Worm (Caenorhabditis elegans) whole organism, L4 larva: ENCODE data around the gene str-146.

Source experiments
- D1046.2 ChIP-seq: fragments of 200-800 bp; sonication (Bioruptor generic); IDR thresholded peaks from 2 replicates; pipeline ENCODE4 v1.3.6; 2022; ENCODE audit warnings: missing genetic modification characterization, missing compliant biosample characterization
- F10B5.3 ChIP-seq: sonication (generic microtip); optimal IDR thresholded peaks from 2 replicates; lab custom pipeline; 2016; ENCODE audit warnings: mild to moderate bottlenecking, missing genetic modification characterization, missing compliant biosample characterization
- F37D6.2 ChIP-seq: sonication (generic microtip); optimal IDR thresholded peaks from 2 replicates; lab custom pipeline; 2016; ENCODE audit warnings: mild to moderate bottlenecking, missing genetic modification characterization, missing compliant biosample characterization
- R02D3.7 ChIP-seq: fragments of 150-350 bp; sonication (generic microtip); optimal IDR thresholded peaks from 3 replicates; lab custom pipeline; 2014; ENCODE audit warnings: missing biosample characterization, missing genetic modification characterization
- T20F7.1 ChIP-seq: fragments of 200-800 bp; sonication (Bioruptor generic); optimal IDR thresholded peaks from 2 replicates; lab custom pipeline; 2018; ENCODE audit warnings: mild to moderate bottlenecking, missing genetic modification characterization, missing compliant biosample characterization
- T26A8.4 ChIP-seq: fragments of 200-800 bp; sonication (Bioruptor generic); IDR thresholded peaks from 2 replicates; pipeline ENCODE4 v1.3.6; 2022; ENCODE audit warnings: missing genetic modification characterization, missing compliant biosample characterization
- Y48G9A.11 ChIP-seq: fragments of 200-800 bp; sonication (Bioruptor generic); IDR thresholded peaks from 2 replicates; pipeline ENCODE4 v1.3.6; 2022; ENCODE audit warnings: missing genetic modification reagents, missing genetic modification characterization, missing compliant biosample characterization
- Y5F2A.4 ChIP-seq: fragments of 200-800 bp; sonication (Bioruptor generic); optimal IDR thresholded peaks from 2 replicates; lab custom pipeline; 2018; ENCODE audit warnings: mild to moderate bottlenecking, missing genetic modification characterization, missing compliant biosample characterization
- Y75B8A.6 ChIP-seq: fragments of 200-800 bp; sonication (Bioruptor generic); IDR thresholded peaks from 2 replicates; pipeline ENCODE4 v1.3.6; 2022; ENCODE audit warnings: missing genetic modification reagents, missing genetic modification characterization, missing compliant biosample characterization
- attf-4 ChIP-seq: sonication (generic microtip); optimal IDR thresholded peaks from 3 replicates; lab custom pipeline; 2017; ENCODE audit warnings: missing biosample characterization, missing genetic modification characterization
- ceh-28 ChIP-seq: fragments of 150-350 bp; optimal IDR thresholded peaks from 2 replicates; lab custom pipeline; 2014; ENCODE audit warnings: missing biosample characterization, missing genetic modification reagents, missing genetic modification characterization
- ceh-32 ChIP-seq: sonication (generic microtip); optimal IDR thresholded peaks from 2 replicates; lab custom pipeline; 2016; ENCODE audit warnings: mild to moderate bottlenecking, missing genetic modification characterization, missing compliant biosample characterization; ENCODE audit not compliant: poor library complexity
- ceh-62 ChIP-seq: sonication (generic microtip); optimal IDR thresholded peaks from 2 replicates; lab custom pipeline; 2017; ENCODE audit warnings: missing biosample characterization, missing genetic modification characterization
- ceh-82 ChIP-seq: sonication (generic microtip); optimal IDR thresholded peaks from 2 replicates; lab custom pipeline; 2017; ENCODE audit warnings: missing biosample characterization, missing genetic modification characterization
- ces-1 ChIP-seq: fragments of 150-350 bp; sonication (generic microtip); optimal IDR thresholded peaks from 4 replicates; lab custom pipeline; 2014; ENCODE audit warnings: missing biosample characterization, missing genetic modification reagents, missing genetic modification characterization
- daf-8 ChIP-seq: fragments of 200-800 bp; sonication (Bioruptor generic); IDR thresholded peaks from 2 replicates; pipeline ENCODE4 v1.3.6; 2022; ENCODE audit warnings: missing genetic modification characterization, missing compliant biosample characterization
- dmd-8 ChIP-seq: fragments of 200-800 bp; sonication (Bioruptor generic); IDR thresholded peaks from 2 replicates; pipeline ENCODE4 v1.3.6; 2022; ENCODE audit warnings: missing genetic modification characterization, missing compliant biosample characterization
- egl-27 ChIP-seq: sonication (generic microtip); optimal IDR thresholded peaks from 3 replicates; lab custom pipeline; 2017; ENCODE audit warnings: missing biosample characterization, missing genetic modification reagents, missing genetic modification characterization
- hif-1 ChIP-seq, 2 experiments: sonication (generic microtip); optimal IDR thresholded peaks; 2 replicates each; lab custom pipeline; 2016 to 2017; ENCODE audit warnings: missing compliant biosample characterization in 2 of 2, missing genetic modification characterization in 2 of 2, missing genetic modification reagents in 2 of 2, missing genotype in 2 of 2, mild to moderate bottlenecking in 1 of 2
- hlh-30 ChIP-seq: sonication (generic microtip); optimal IDR thresholded peaks from 2 replicates; lab custom pipeline; 2017; ENCODE audit warnings: antibody characterized with exemption, mild to moderate bottlenecking, missing genetic modification characterization, missing compliant biosample characterization; ENCODE audit not compliant: insufficient read depth
- lin-15B ChIP-seq: fragments of 150-350 bp; sonication (generic microtip); optimal IDR thresholded peaks from 3 replicates; lab custom pipeline; 2014; ENCODE audit warnings: missing biosample characterization, missing genetic modification characterization
- lin-39 ChIP-seq: fragments of 150-350 bp; optimal IDR thresholded peaks from 2 replicates; lab custom pipeline; 2014; ENCODE audit warnings: missing biosample characterization, missing genetic modification reagents, missing genetic modification characterization
- madf-5 ChIP-seq, 2 experiments: fragments of 200-800 bp; sonication (Bioruptor generic); IDR thresholded peaks; 2 replicates each; pipeline ENCODE4 v1.3.6; 2022; ENCODE audit warnings: missing compliant biosample characterization in 2 of 2, missing genetic modification characterization in 2 of 2
- mdt-29 ChIP-seq: fragments of 200-800 bp; sonication (Bioruptor generic); IDR thresholded peaks from 2 replicates; pipeline ENCODE4 v1.3.6; 2022; ENCODE audit warnings: missing genetic modification reagents, missing genetic modification characterization, missing compliant biosample characterization
- mxl-3 ChIP-seq: fragments of 200-800 bp; sonication (Bioruptor generic); optimal IDR thresholded peaks from 2 replicates; lab custom pipeline; 2018; ENCODE audit warnings: mild to moderate bottlenecking, missing genetic modification characterization, missing compliant biosample characterization
- nhr-102 ChIP-seq: sonication (generic microtip); optimal IDR thresholded peaks from 2 replicates; lab custom pipeline; 2016; ENCODE audit warnings: mild to moderate bottlenecking, missing genetic modification characterization, moderate library complexity, missing compliant biosample characterization
- nhr-237 ChIP-seq: sonication (generic microtip); optimal IDR thresholded peaks from 2 replicates; lab custom pipeline; 2017; ENCODE audit warnings: missing biosample characterization, missing genetic modification characterization
- nhr-28 ChIP-seq: fragments of 150-350 bp; optimal IDR thresholded peaks from 2 replicates; lab custom pipeline; 2014; ENCODE audit warnings: missing biosample characterization, missing genetic modification characterization
- nhr-42 ChIP-seq: fragments of 200-800 bp; sonication (Bioruptor generic); IDR thresholded peaks from 2 replicates; pipeline ENCODE4 v1.3.6; 2022; ENCODE audit warnings: missing genetic modification characterization, missing compliant biosample characterization
- rbr-2 ChIP-seq: sonication (generic microtip); optimal IDR thresholded peaks from 2 replicates; lab custom pipeline; 2016; ENCODE audit warnings: missing genotype, missing genetic modification characterization, missing compliant biosample characterization
- snpc-1.2 ChIP-seq: fragments of 200-800 bp; sonication (Bioruptor generic); IDR thresholded peaks from 2 replicates; pipeline ENCODE4 v1.3.6; 2022; ENCODE audit warnings: missing genetic modification reagents, missing genetic modification characterization, missing compliant biosample characterization
- tra-1 ChIP-seq: fragments of 200-800 bp; sonication (Bioruptor generic); IDR thresholded peaks from 2 replicates; pipeline ENCODE4 v1.3.6; 2022; ENCODE audit warnings: missing genetic modification reagents, missing genetic modification characterization, missing compliant biosample characterization
- unc-130 ChIP-seq: sonication (generic microtip); optimal IDR thresholded peaks from 2 replicates; lab custom pipeline; 2016; ENCODE audit warnings: missing genetic modification reagents, missing genetic modification characterization, missing compliant biosample characterization
- unc-39 ChIP-seq: sonication (generic microtip); optimal IDR thresholded peaks from 2 replicates; lab custom pipeline; 2017; ENCODE audit warnings: missing biosample characterization, missing genetic modification characterization
- unc-62 ChIP-seq, 3 experiments: fragments of 150-350 bp in 1 of 3; sonication (generic microtip); optimal IDR thresholded peaks in 2 of 3; peaks in 1 of 3; 1 replicate in 1 of 3; 2 replicates in 2 of 3; lab custom pipeline; 2014 to 2017; ENCODE audit warnings: missing biosample characterization in 3 of 3, missing genetic modification characterization in 3 of 3, missing genetic modification reagents in 3 of 3, missing genotype in 1 of 3
- vab-7 ChIP-seq: fragments of 200-800 bp; sonication (Bioruptor generic); IDR thresholded peaks from 2 replicates; pipeline ENCODE4 v1.3.6; 2022; ENCODE audit warnings: missing genetic modification reagents, missing genetic modification characterization, missing compliant biosample characterization
- zip-11 ChIP-seq: fragments of 200-800 bp; sonication (Bioruptor generic); IDR thresholded peaks from 2 replicates; pipeline ENCODE4 v1.3.6; 2022; ENCODE audit warnings: missing genetic modification characterization, missing compliant biosample characterization
- zip-2 ChIP-seq: fragments of 150-350 bp; optimal IDR thresholded peaks from 2 replicates; lab custom pipeline; 2014; ENCODE audit warnings: missing biosample characterization, missing genetic modification characterization
- ztf-7 ChIP-seq: fragments of 150-350 bp; optimal IDR thresholded peaks from 2 replicates; lab custom pipeline; 2014; ENCODE audit warnings: missing biosample characterization, missing genetic modification characterization

str-146 gene

ce11 chrV:8117964-8118363, 22.7 kb upstream of the str-146 start, which contains the start of gene D1014.7:
TSS of gene D1014.7 (plus strand) at chrV:8118264.
- no peak for TF ChIP-seq lin-15B

DNA sequence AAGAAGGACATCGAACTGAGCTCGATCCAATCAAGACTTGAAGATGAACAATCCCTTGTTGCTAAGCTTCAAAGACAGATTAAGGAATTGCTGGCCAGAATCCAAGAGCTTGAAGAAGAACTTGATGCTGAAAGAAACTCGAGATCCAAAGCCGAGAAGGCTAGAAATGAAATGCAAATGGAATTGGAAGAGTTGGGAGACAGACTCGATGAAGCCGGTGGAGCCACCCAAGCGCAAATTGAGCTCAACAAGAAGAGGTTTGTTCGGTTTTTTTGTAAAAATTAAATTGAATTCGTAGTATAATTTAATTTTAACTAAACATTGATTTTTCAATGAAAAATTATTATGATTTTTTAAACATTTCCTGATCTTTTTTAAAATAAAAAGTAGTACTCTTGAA, 19.3 kb upstream of the str-146 start:
- TF ChIP-seq unc-62 (GFP tag; optimal IDR thresholded peaks at IDR 0.05 in 1 of 2; lab: Kevin White, UChicago) (peak in 1 of 2 experiments; percentile 93), unc-62 (tag; optimal IDR thresholded peaks at IDR 0.05; lab: Kevin White, UChicago) (no peak), nhr-102 (no peak)

DNA sequence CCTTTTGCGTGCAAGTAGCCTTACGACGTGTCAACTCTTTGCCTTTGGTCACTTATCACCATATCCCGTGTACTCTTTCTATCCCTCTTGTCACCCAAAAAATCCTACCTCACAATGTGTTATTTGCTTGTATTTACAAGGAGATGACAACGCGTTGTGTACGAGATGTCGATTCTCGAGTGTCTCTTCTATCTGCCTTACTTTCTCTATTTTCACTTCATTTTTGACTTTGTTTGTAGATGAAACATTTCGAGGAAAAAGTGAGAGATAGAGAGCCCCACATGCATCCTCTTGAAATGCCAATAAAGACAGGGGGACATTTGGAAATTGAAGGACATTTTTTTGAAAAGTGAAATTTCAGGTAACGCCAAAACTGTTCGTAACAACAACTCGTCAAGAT, 15.5 kb upstream of the str-146 start:
- TF ChIP-seq hlh-30 (tag; lab: Kevin White, UChicago), result no peak
- no peak for TF ChIP-seq mdt-29
- no peak for TF ChIP-seq ceh-82
- TF ChIP-seq madf-5 (GFP tag; IDR thresholded peaks at IDR 0.05; lab: Robert Waterston, UW), result no peak
- no peak for TF ChIP-seq mxl-3 (GFP tag; lab: Kevin White, UChicago)
- TF ChIP-seq lin-15B, result no peak
- no peak for TF ChIP-seq zip-2
- no peak for TF ChIP-seq T26A8.4
- TF ChIP-seq F37D6.2 (tag; lab: Kevin White, UChicago), result no peak
- no peak for TF ChIP-seq R02D3.7
- no peak for TF ChIP-seq attf-4 (tag; lab: Kevin White, UChicago)
- TF ChIP-seq ceh-62 (tag; lab: Kevin White, UChicago), result no peak
- TF ChIP-seq unc-130, result no peak
- no peak for TF ChIP-seq vab-7 (GFP tag; lab: Robert Waterston, UW)
- TF ChIP-seq lin-39, result no peak
- no peak for TF ChIP-seq snpc-1.2 (GFP tag; lab: Robert Waterston, UW)
- no peak for TF ChIP-seq Y5F2A.4 (GFP tag; lab: Kevin White, UChicago)
- no peak for TF ChIP-seq dmd-8 (GFP tag; lab: Robert Waterston, UW)

DNA sequence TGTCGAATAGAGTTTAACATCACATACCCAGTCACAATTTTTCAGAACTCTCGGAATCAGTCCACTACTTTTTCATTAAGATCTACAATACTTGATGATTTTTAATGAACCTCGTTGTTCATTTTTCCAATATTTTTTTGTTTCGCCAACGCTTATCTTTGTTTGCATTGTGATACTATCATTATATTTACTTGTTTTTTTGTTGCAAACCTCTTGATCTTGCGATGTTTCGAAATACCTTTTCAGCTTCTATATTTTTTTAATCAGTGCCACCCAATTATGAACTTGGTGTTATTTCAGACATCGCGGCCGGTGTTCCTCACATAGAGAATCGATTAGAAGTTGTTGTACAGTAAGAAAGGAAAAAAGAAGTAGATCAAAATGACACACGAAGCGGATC, 13.4 kb upstream of the str-146 start, which contains the start of gene myo-5:
myo-5 (plus strand) TSS at position 301 of the 400 bp plus-strand sequence.
- TF ChIP-seq egl-27 (tag; lab: Kevin White, UChicago) (no peak), Y75B8A.6 (no peak), hlh-30 (tag; lab: Kevin White, UChicago) (no peak), tra-1 (no peak), madf-5 (GFP tag; IDR thresholded peaks at IDR 0.05; lab: Robert Waterston, UW) (no peak), D1046.2 (GFP tag; lab: Robert Waterston, UW) (no peak), ceh-28 (tag; lab: Kevin White, UChicago) (no peak), lin-15B (no peak), ceh-32 (tag; lab: Kevin White, UChicago) (no peak), T26A8.4 (no peak), zip-11 (GFP tag; lab: Robert Waterston, UW) (no peak), vab-7 (GFP tag; lab: Robert Waterston, UW) (no peak), Y48G9A.11 (no peak), ztf-7 (tag; lab: Kevin White, UChicago) (no peak), F37D6.2 (tag; lab: Kevin White, UChicago) (no peak), F10B5.3 (tag; lab: Kevin White, UChicago) (no peak), hif-1 (tag; optimal IDR thresholded peaks at IDR 0.05; lab: Kevin White, UChicago) (no peak), nhr-237 (no peak), rbr-2 (tag; lab: Kevin White, UChicago) (no peak), zip-2 (no peak)

DNA sequence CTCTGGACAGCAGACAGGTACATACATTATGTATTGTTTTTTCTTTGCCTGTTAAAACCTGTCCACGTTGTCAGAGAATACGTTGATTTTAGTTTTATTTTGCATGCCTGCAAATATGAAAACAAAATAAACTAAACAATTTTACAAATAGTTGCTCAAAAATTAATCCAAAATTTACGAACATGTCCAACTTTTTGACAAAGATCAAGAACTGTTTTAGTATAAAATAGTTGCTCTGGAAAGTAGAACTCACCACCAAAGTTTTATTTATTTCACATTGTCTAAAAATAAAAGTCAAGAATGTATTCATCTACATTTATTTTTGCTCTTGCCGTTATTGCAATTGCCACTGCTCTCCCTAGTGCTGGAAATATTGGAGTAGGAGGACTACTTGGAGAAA, 9.2 kb upstream of the str-146 start, which contains the start of gene srlf-16:
srlf-16 (plus strand) TSS at position 301 of the 400 bp plus-strand sequence.
- TF ChIP-seq unc-39 (no peak), Y5F2A.4 (GFP tag; lab: Kevin White, UChicago) (no peak), T20F7.1 (no peak), daf-8 (GFP tag; lab: Robert Waterston, UW) (no peak), Y48G9A.11 (no peak), ces-1 (GFP tag; lab: Kevin White, UChicago) (no peak), nhr-42 (GFP tag; lab: Robert Waterston, UW) (no peak), unc-62 (GFP tag; optimal IDR thresholded peaks at IDR 0.05 in 1 of 2; lab: Kevin White, UChicago) (no peak), unc-62 (tag; optimal IDR thresholded peaks at IDR 0.05; lab: Kevin White, UChicago) (no peak), F37D6.2 (tag; lab: Kevin White, UChicago) (no peak), rbr-2 (tag; lab: Kevin White, UChicago) (no peak), vab-7 (GFP tag; lab: Robert Waterston, UW) (no peak), ceh-62 (tag; lab: Kevin White, UChicago) (no peak), nhr-28 (tag; lab: Kevin White, UChicago) (no peak)
- TF ChIP-seq, all 104 proteins: peak for 0
